Fruit fly (Drosophila melanogaster) whole organism, prepupa: Measurements from ENCODE around the gene Ntf-2r.

ENCODE experiments used
- CG10631 ChIP-seq: fragments of 200-800 bp; sonication (Bioruptor generic); optimal IDR thresholded peaks from 2 replicates; lab custom pipeline; 2016; ENCODE audit warnings: missing biosample characterization, missing genetic modification characterization
- CG10669 ChIP-seq: fragments of 200-800 bp; sonication (Bioruptor generic); optimal IDR thresholded peaks from 3 replicates; lab custom pipeline; 2018; ENCODE audit warnings: missing biosample characterization, mild to moderate bottlenecking, missing genetic modification characterization, moderate library complexity
- CG11294 ChIP-seq: fragments of 200-800 bp; sonication (Bioruptor generic); IDR thresholded peaks from 2 replicates; pipeline ENCODE4 v1.3.6; 2022; ENCODE audit warnings: missing biosample characterization, missing genetic modification characterization
- CG11762 ChIP-seq: fragments of 200-800 bp; sonication (Bioruptor generic); optimal IDR thresholded peaks from 3 replicates; lab custom pipeline; 2016; ENCODE audit warnings: missing biosample characterization, missing genetic modification characterization; ENCODE audit not compliant: insufficient read depth
- CG11902 ChIP-seq: fragments of 200-800 bp; sonication (Bioruptor generic); optimal IDR thresholded peaks from 3 replicates; lab custom pipeline; 2016; ENCODE audit warnings: missing biosample characterization, missing genetic modification characterization
- CG3032 ChIP-seq: fragments of 200-800 bp; optimal IDR thresholded peaks from 2 replicates; lab custom pipeline; 2019; ENCODE audit warnings: missing biosample characterization, mild to moderate bottlenecking, missing genetic modification characterization, moderate library complexity
- CG31627 ChIP-seq: fragments of 200-800 bp; sonication (Bioruptor generic); optimal IDR thresholded peaks from 3 replicates; lab custom pipeline; 2016; ENCODE audit warnings: missing biosample characterization, missing genetic modification characterization
- CG32006 ChIP-seq: fragments of 200-800 bp; sonication (Bioruptor generic); optimal IDR thresholded peaks from 3 replicates; lab custom pipeline; 2017; ENCODE audit warnings: missing biosample characterization, mild to moderate bottlenecking, missing genetic modification characterization
- CG34406 ChIP-seq: fragments of 200-800 bp; sonication (Bioruptor generic); optimal IDR thresholded peaks from 3 replicates; lab custom pipeline; 2016; ENCODE audit warnings: missing biosample characterization, missing genetic modification characterization
- CG3919 ChIP-seq: fragments of 200-800 bp; sonication (Bioruptor generic); optimal IDR thresholded peaks from 3 replicates; lab custom pipeline; 2016; ENCODE audit warnings: missing biosample characterization, missing genetic modification characterization
- CG6808 ChIP-seq: fragments of 200-800 bp; sonication (Bioruptor generic); optimal IDR thresholded peaks from 3 replicates; lab custom pipeline; 2017; ENCODE audit warnings: missing biosample characterization, missing genetic modification characterization, mild to moderate bottlenecking, moderate library complexity, missing genetic modification reagents
- CG7368 ChIP-seq: fragments of 200-800 bp; sonication (Bioruptor generic); optimal IDR thresholded peaks from 3 replicates; lab custom pipeline; 2016; ENCODE audit warnings: missing biosample characterization, missing genetic modification characterization
- CG8119 ChIP-seq: fragments of 200-800 bp; sonication (Bioruptor generic); IDR thresholded peaks from 3 replicates; pipeline ENCODE4 v1.3.6; 2022; ENCODE audit warnings: missing biosample characterization, missing genetic modification characterization
- CG8632 ChIP-seq: fragments of 200-800 bp; sonication (Bioruptor generic); optimal IDR thresholded peaks from 3 replicates; lab custom pipeline; 2016; ENCODE audit warnings: missing biosample characterization, missing genetic modification characterization
- CG9139 ChIP-seq: fragments of 200-800 bp; sonication (Bioruptor generic); optimal IDR thresholded peaks from 3 replicates; lab custom pipeline; 2017; ENCODE audit warnings: missing biosample characterization, mild to moderate bottlenecking, missing genetic modification characterization
- Eip75B ChIP-seq: fragments of 200-800 bp; sonication (Bioruptor generic); optimal IDR thresholded peaks from 3 replicates; lab custom pipeline; 2016; ENCODE audit warnings: missing biosample characterization, missing genetic modification characterization
- Eip78C ChIP-seq: fragments of 200-800 bp; sonication (Bioruptor generic); peaks from one replicate; lab custom pipeline; 2016; ENCODE audit warnings: missing biosample characterization, missing genetic modification characterization
- Eip93F ChIP-seq: fragments of 200-800 bp; sonication (Bioruptor generic); optimal IDR thresholded peaks from 2 replicates; lab custom pipeline; 2016; ENCODE audit warnings: missing biosample characterization, mild to moderate bottlenecking, missing genetic modification characterization
- Ets21C ChIP-seq: fragments of 200-800 bp; sonication (Bioruptor generic); optimal IDR thresholded peaks from 3 replicates; lab custom pipeline; 2016; ENCODE audit warnings: missing biosample characterization, missing genetic modification characterization
- Ets96B ChIP-seq: fragments of 200-800 bp; optimal IDR thresholded peaks from 2 replicates; lab custom pipeline; 2019; ENCODE audit warnings: missing biosample characterization, mild to moderate bottlenecking, missing genetic modification characterization, moderate library complexity
- Gug ChIP-seq: fragments of 200-800 bp; sonication (Bioruptor generic); IDR thresholded peaks from 2 replicates; pipeline ENCODE4 v1.3.6; 2022; ENCODE audit warnings: missing biosample characterization, missing genetic modification characterization
- Hr38 ChIP-seq: sonication (Bioruptor generic); optimal IDR thresholded peaks from 2 replicates; lab custom pipeline; 2016; ENCODE audit warnings: missing biosample characterization, missing genetic modification characterization
- Hr39 ChIP-seq: fragments of 200-800 bp; sonication (Bioruptor generic); optimal IDR thresholded peaks from 2 replicates; lab custom pipeline; 2016; ENCODE audit warnings: missing biosample characterization, missing genetic modification characterization
- Hr4 ChIP-seq: fragments of 200-800 bp; sonication (Bioruptor generic); optimal IDR thresholded peaks from 3 replicates; lab custom pipeline; 2016; ENCODE audit warnings: missing biosample characterization, missing genetic modification characterization
- Lpt ChIP-seq: fragments of 200-800 bp; sonication (Bioruptor generic); optimal IDR thresholded peaks from 3 replicates; lab custom pipeline; 2016; ENCODE audit warnings: missing biosample characterization, missing genetic modification characterization
- Met ChIP-seq: fragments of 200-800 bp; sonication (Bioruptor generic); optimal IDR thresholded peaks from 3 replicates; lab custom pipeline; 2016; ENCODE audit warnings: missing biosample characterization, missing genetic modification characterization
- Smox ChIP-seq: fragments of 200-800 bp; sonication (Bioruptor generic); optimal IDR thresholded peaks from 3 replicates; lab custom pipeline; 2016; ENCODE audit warnings: missing biosample characterization, missing genetic modification characterization
- Sox102F ChIP-seq: fragments of 200-800 bp; sonication (Bioruptor generic); optimal IDR thresholded peaks from 2 replicates; lab custom pipeline; 2016; ENCODE audit warnings: missing biosample characterization, mild to moderate bottlenecking, missing genetic modification characterization
- Sox14 ChIP-seq: fragments of 200-800 bp; sonication (Bioruptor generic); optimal IDR thresholded peaks from 3 replicates; lab custom pipeline; 2016; ENCODE audit warnings: missing biosample characterization, missing genetic modification characterization
- Sox15 ChIP-seq: fragments of 200-800 bp; sonication (Bioruptor generic); optimal IDR thresholded peaks from 3 replicates; lab custom pipeline; 2016; ENCODE audit warnings: missing biosample characterization, missing genetic modification characterization
- achi ChIP-seq: fragments of 200-800 bp; sonication (Bioruptor generic); optimal IDR thresholded peaks from 3 replicates; lab custom pipeline; 2016; ENCODE audit warnings: missing biosample characterization, missing genetic modification characterization
- acj6 ChIP-seq: fragments of 200-800 bp; sonication (Bioruptor generic); optimal IDR thresholded peaks from 3 replicates; lab custom pipeline; 2016; ENCODE audit warnings: missing biosample characterization, missing genetic modification characterization
- cyc ChIP-seq: fragments of 200-800 bp; sonication (Bioruptor generic); optimal IDR thresholded peaks from 3 replicates; lab custom pipeline; 2016; ENCODE audit warnings: missing biosample characterization, missing genetic modification characterization
- dac ChIP-seq: fragments of 200-800 bp; sonication (Bioruptor generic); optimal IDR thresholded peaks from 2 replicates; lab custom pipeline; 2017; ENCODE audit warnings: missing biosample characterization, mild to moderate bottlenecking, missing genetic modification characterization
- dsx ChIP-seq: fragments of 200-800 bp; optimal IDR thresholded peaks from 3 replicates; lab custom pipeline; 2019; ENCODE audit warnings: missing biosample characterization, mild to moderate bottlenecking, missing genetic modification characterization, moderate library complexity; ENCODE audit not compliant: poor library complexity, severe bottlenecking
- eg ChIP-seq: fragments of 200-800 bp; sonication (Bioruptor generic); IDR thresholded peaks from 3 replicates; pipeline ENCODE4 v1.3.6; 2022; ENCODE audit warnings: missing biosample characterization, missing genetic modification characterization
- esn ChIP-seq: fragments of 200-800 bp; sonication (Bioruptor generic); optimal IDR thresholded peaks from 2 replicates; lab custom pipeline; 2016; ENCODE audit warnings: missing biosample characterization, mild to moderate bottlenecking, missing genetic modification characterization, moderate library complexity
- fd59A ChIP-seq: fragments of 200-800 bp; sonication (Bioruptor generic); optimal IDR thresholded peaks from 2 replicates; lab custom pipeline; 2017; ENCODE audit warnings: missing biosample characterization, mild to moderate bottlenecking, missing genetic modification characterization, missing genetic modification reagents
- fd85E ChIP-seq: fragments of 200-800 bp; sonication (Bioruptor generic); optimal IDR thresholded peaks from 3 replicates; lab custom pipeline; 2016; ENCODE audit warnings: missing biosample characterization, missing genetic modification characterization
- fkh ChIP-seq: fragments of 200-800 bp; sonication (Bioruptor generic); optimal IDR thresholded peaks from 3 replicates; lab custom pipeline; 2017; ENCODE audit warnings: missing biosample characterization, mild to moderate bottlenecking, missing genetic modification characterization, moderate library complexity
- lz ChIP-seq: fragments of 200-800 bp; sonication (Bioruptor generic); optimal IDR thresholded peaks from 3 replicates; lab custom pipeline; 2016; ENCODE audit warnings: missing biosample characterization, missing genetic modification characterization
- net ChIP-seq: fragments of 200-800 bp; sonication (Bioruptor generic); optimal IDR thresholded peaks from 3 replicates; lab custom pipeline; 2016; ENCODE audit warnings: missing biosample characterization, missing genetic modification characterization
- salr ChIP-seq, 2 experiments: fragments of 200-800 bp; sonication (Bioruptor generic); optimal IDR thresholded peaks; 3 replicates each; lab custom pipeline; 2016 to 2018; ENCODE audit warnings: missing biosample characterization in 2 of 2, missing genetic modification characterization in 2 of 2, mild to moderate bottlenecking in 1 of 2
- spab ChIP-seq: fragments of 200-800 bp; sonication (Bioruptor generic); optimal IDR thresholded peaks from 2 replicates; lab custom pipeline; 2017; ENCODE audit warnings: missing biosample characterization, mild to moderate bottlenecking, missing genetic modification characterization, missing genetic modification reagents
- ss ChIP-seq, 2 experiments: fragments of 200-800 bp; sonication (Bioruptor generic); optimal IDR thresholded peaks; 2 replicates in 1 of 2; 3 replicates in 1 of 2; lab custom pipeline; 2017 to 2018; ENCODE audit warnings: mild to moderate bottlenecking in 2 of 2, missing biosample characterization in 2 of 2, missing genetic modification characterization in 2 of 2, moderate library complexity in 1 of 2
- svp ChIP-seq: fragments of 200-800 bp; sonication (Bioruptor generic); peaks from one replicate; lab custom pipeline; 2016; ENCODE audit warnings: missing biosample characterization, missing genetic modification characterization
- topi ChIP-seq: fragments of 200-800 bp; sonication (Bioruptor generic); optimal IDR thresholded peaks from 3 replicates; lab custom pipeline; 2016; ENCODE audit warnings: missing biosample characterization, missing genetic modification characterization
- vri ChIP-seq: fragments of 200-800 bp; sonication (Bioruptor generic); optimal IDR thresholded peaks from 3 replicates; lab custom pipeline; 2016; ENCODE audit warnings: missing biosample characterization, mild to moderate bottlenecking, missing genetic modification characterization

The Ntf-2r gene

dm6 chr2L:18469544-18470109 lies 15.2 kb downstream of the Ntf-2r start:
- TF ChIP-seq Eip75B (no peak), CG32006 (GFP tag; lab: Kevin White, UChicago) (no peak), svp (peak; percentile 55), lz (no peak), CG3919 (GFP tag; lab: Kevin White, UChicago) (no peak), Eip78C (GFP tag; lab: Kevin White, UChicago) (peak; percentile 56), eg (GFP tag; lab: Robert Waterston, UW) (0 out of 3 replicates have a peak, but pooled peaks have one; percentile 8), Ets96B (tag; lab: Kevin White, UChicago) (no peak), CG6808 (GFP tag; lab: Kevin White, UChicago) (peak; percentile 42), vri (GFP tag; lab: Kevin White, UChicago) (peak; percentile 40), CG3032 (tag; lab: Kevin White, UChicago) (no peak), Sox102F (GFP tag; lab: Kevin White, UChicago) (peak; percentile 21), Hr4 (no peak), Sox14 (no peak), CG11762 (GFP tag; lab: Kevin White, UChicago) (no peak), dsx (peak; percentile 43), ss (GFP tag; optimal IDR thresholded peaks at IDR 0.05; lab: Kevin White, UChicago) (peak; percentile 2 to 27), Gug (GFP tag; lab: Robert Waterston, UW) (no peak), CG7368 (no peak), CG8632 (GFP tag; lab: Kevin White, UChicago) (no peak), CG34406 (GFP tag; lab: Kevin White, UChicago) (no peak), CG11902 (GFP tag; lab: Kevin White, UChicago) (no peak), achi (GFP tag; lab: Kevin White, UChicago) (no peak)

DNA sequence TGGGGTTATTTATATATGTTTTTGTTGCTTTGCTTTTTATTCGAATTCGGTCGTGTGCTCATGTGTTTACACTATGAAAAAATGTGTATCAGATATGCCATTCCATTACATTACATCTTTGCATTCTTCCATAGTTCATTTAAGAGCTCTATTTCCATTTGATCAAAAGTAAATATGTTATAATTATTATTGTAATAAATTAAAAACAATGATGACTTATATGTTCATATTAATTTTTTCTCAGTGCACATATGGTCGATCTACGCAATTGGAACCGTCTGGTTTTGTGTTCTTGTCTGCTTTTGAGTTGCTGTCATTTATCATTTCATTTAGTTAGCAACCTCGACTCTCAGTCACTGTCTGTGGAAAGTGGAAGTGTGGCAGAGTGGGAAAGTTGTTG lies 23.0 kb downstream of the Ntf-2r start:
- peak; percentile 91 for TF ChIP-seq CG3032 (tag; lab: Kevin White, UChicago)
- TF ChIP-seq CG8119 (GFP tag; lab: Robert Waterston, UW), result peak; percentile 78
- peak; percentile 89 for TF ChIP-seq CG6808 (GFP tag; lab: Kevin White, UChicago)
- TF ChIP-seq CG31627 (GFP tag; lab: Kevin White, UChicago), result peak; percentile 42
- peak; percentile 80 for TF ChIP-seq Eip75B
- TF ChIP-seq lz, result peak; percentile 41
- no peak for TF ChIP-seq Ets21C (GFP tag; lab: Kevin White, UChicago)
- peak; percentile 85 for TF ChIP-seq eg (GFP tag; lab: Robert Waterston, UW)
- peak; percentile 73 for TF ChIP-seq CG11902 (GFP tag; lab: Kevin White, UChicago)
- peak; percentile 88 for TF ChIP-seq acj6 (GFP tag; lab: Kevin White, UChicago)
- TF ChIP-seq CG3919 (GFP tag; lab: Kevin White, UChicago), result peak; percentile 91
- TF ChIP-seq CG9139 (GFP tag; lab: Kevin White, UChicago), result peak; percentile 93
- no peak for TF ChIP-seq dac (GFP tag; lab: Kevin White, UChicago)
- peak; percentile 55 to 74 for TF ChIP-seq salr (GFP tag; optimal IDR thresholded peaks at IDR 0.05; lab: Kevin White, UChicago)
- TF ChIP-seq CG10669, result peak; percentile 88
- TF ChIP-seq CG10631 (GFP tag; lab: Kevin White, UChicago), result peak; percentile 86
- peak; percentile 77 for TF ChIP-seq Smox (GFP tag; lab: Kevin White, UChicago)
- TF ChIP-seq net (GFP tag; lab: Kevin White, UChicago), result peak; percentile 87
- TF ChIP-seq Hr4, result peak; percentile 51
- TF ChIP-seq cyc, result peak; percentile 69
- TF ChIP-seq fd85E, result peak; percentile 41
- TF ChIP-seq Eip93F (GFP tag; lab: Kevin White, UChicago), result peak; percentile 32
- peak; percentile 73 for TF ChIP-seq Met (GFP tag; lab: Kevin White, UChicago)
- TF ChIP-seq CG8632 (GFP tag; lab: Kevin White, UChicago), result peak; percentile 87
- no peak for TF ChIP-seq Hr38 (GFP tag; lab: Kevin White, UChicago)
- TF ChIP-seq fd59A (GFP tag; lab: Kevin White, UChicago), result peak; percentile 81
- no peak for TF ChIP-seq fkh (GFP tag; lab: Kevin White, UChicago)
- peak; percentile 83 for TF ChIP-seq spab (GFP tag; lab: Kevin White, UChicago)
- TF ChIP-seq esn (GFP tag; lab: Kevin White, UChicago), result peak; percentile 83
- peak; percentile 72 for TF ChIP-seq Sox15 (GFP tag; lab: Kevin White, UChicago)
- TF ChIP-seq CG7368, result peak; percentile 82
- TF ChIP-seq topi (GFP tag; lab: Kevin White, UChicago), result peak; percentile 76
- TF ChIP-seq CG11294 (GFP tag; lab: Robert Waterston, UW), result peak; percentile 62
- TF ChIP-seq Ets96B (tag; lab: Kevin White, UChicago), result peak; percentile 92
- TF ChIP-seq Hr39 (GFP tag; lab: Kevin White, UChicago), result peak; percentile 49
- TF ChIP-seq ss (GFP tag; optimal IDR thresholded peaks at IDR 0.05; lab: Kevin White, UChicago), result peak; percentile 90 to 95
- TF ChIP-seq Lpt (GFP tag; lab: Kevin White, UChicago), result peak; percentile 55
- peak; percentile 96 for TF ChIP-seq Eip78C (GFP tag; lab: Kevin White, UChicago)
- peak; percentile 44 for TF ChIP-seq vri (GFP tag; lab: Kevin White, UChicago)
